Fruit fly (Drosophila melanogaster): ENCODE results near the gene Jhbp4.

Jhbp4 gene

DNA sequence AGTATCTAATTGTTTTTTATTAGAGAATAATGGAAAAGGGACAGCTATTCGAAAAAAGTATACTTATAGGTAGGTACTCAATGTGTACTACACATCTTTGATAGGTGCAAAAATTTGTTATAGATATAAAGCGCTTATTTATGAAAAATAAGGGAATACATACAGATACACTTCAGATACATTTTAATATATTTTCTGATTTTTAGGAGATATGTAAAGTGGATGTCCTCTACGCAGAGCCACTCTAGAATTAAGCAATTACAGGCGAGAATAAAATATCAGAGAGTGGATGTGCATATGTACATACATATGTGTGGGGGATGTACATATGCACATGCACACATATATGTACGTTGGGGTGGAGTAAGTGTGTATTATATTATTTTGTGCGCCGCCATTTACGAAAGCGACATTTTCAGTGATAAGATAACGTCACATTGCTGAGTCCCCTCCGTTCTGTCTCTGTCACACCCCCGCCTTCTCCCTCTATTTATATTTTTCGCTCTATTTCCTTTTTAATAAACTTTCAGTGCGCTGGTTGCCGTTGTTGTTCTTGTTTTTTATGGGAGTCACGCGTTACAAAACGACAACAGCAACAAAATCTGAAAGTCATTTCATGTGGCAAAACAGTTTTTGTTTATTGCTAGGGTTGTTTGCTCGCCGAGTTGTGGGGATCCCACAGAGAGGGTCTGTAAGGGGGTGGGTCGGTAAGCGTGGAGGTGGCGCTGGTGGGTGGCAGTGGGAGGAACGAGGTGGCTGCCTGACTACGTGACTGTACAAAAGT lies 38.4 kb upstream of the Jhbp4 start (continued):
- TF ChIP-seq Mes4 (GFP tag; optimal IDR thresholded peaks at IDR 0.05) (no peak), CG8924 (tag; optimal IDR thresholded peaks at IDR 0.05) (peak; percentile 7), CG6689 (GFP tag; IDR thresholded peaks at IDR 0.05) (no peak), CG32767 (GFP tag; IDR thresholded peaks at IDR 0.05) (0 out of 2 replicates have a peak, but pooled peaks have one; percentile 22), CG12942 (GFP tag; optimal IDR thresholded peaks at IDR 0.05) (no peak), ken (GFP tag; IDR thresholded peaks at IDR 0.05) (no peak), NK7.1 (GFP tag; optimal IDR thresholded peaks at IDR 0.05) (no peak), Rx (GFP tag; IDR thresholded peaks at IDR 0.05) (no peak), vvl (GFP tag; IDR thresholded peaks at IDR 0.05) (no peak; the same call in 1 of the 2 replicates), CG14710 (tag; optimal IDR thresholded peaks at IDR 0.05) (no peak), schlank (tag; optimal IDR thresholded peaks at IDR 0.05) (peak; percentile 27), CG9727 (GFP tag; optimal IDR thresholded peaks at IDR 0.05) (peak; percentile 45), ems (GFP tag; optimal IDR thresholded peaks at IDR 0.05) (no peak), zen2 (GFP tag; IDR thresholded peaks at IDR 0.05; ENCODE audit: partially characterized antibody) (no peak), kni (GFP tag; optimal IDR thresholded peaks at IDR 0.05) (peak; percentile 15), jumu (GFP tag; optimal IDR thresholded peaks at IDR 0.05) (no peak), so (GFP tag; IDR thresholded peaks at IDR 0.05) (no peak), CG15479 (GFP tag; optimal IDR thresholded peaks at IDR 0.05) (no peak), Dek (tag; optimal IDR thresholded peaks at IDR 0.05) (no peak), CG3838 (GFP tag; optimal IDR thresholded peaks at IDR 0.05) (peak; percentile 41), CG7839 (tag; optimal IDR thresholded peaks at IDR 0.05) (no peak), CG31224 (GFP tag; IDR thresholded peaks at IDR 0.05) (no peak), CG10321 (GFP tag; IDR thresholded peaks at IDR 0.05) (no peak), CG8944 (GFP tag; optimal IDR thresholded peaks at IDR 0.05) (no peak), ci (GFP tag; IDR thresholded peaks at IDR 0.05) (0 out of 3 replicates have a peak, but pooled peaks have one; percentile 16), bbx (GFP tag; IDR thresholded peaks at IDR 0.05; ENCODE audit: partially characterized antibody) (no peak), CG4282 (GFP tag; optimal IDR thresholded peaks at IDR 0.05) (no peak), E2f1 (GFP tag; IDR thresholded peaks at IDR 0.05) (no peak), CG30020 (tag; optimal IDR thresholded peaks at IDR 0.05) (no peak), dmrt11E (tag; optimal IDR thresholded peaks at IDR 0.05) (no peak), CG18476 (GFP tag; optimal IDR thresholded peaks at IDR 0.05) (no peak), sna (GFP tag; IDR thresholded peaks at IDR 0.05; ENCODE audit: partially characterized antibody) (no peak), pita (GFP tag; optimal IDR thresholded peaks at IDR 0.05) (no peak), lilli (GFP tag; optimal IDR thresholded peaks at IDR 0.05) (no peak), CG3163 (GFP tag; optimal IDR thresholded peaks at IDR 0.05) (no peak), B-H2 (GFP tag; optimal IDR thresholded peaks at IDR 0.05) (peak; percentile 69), CG10366 (GFP tag; IDR thresholded peaks at IDR 0.05) (no peak), CG2889 (GFP tag; IDR thresholded peaks at IDR 0.05) (no peak), HLH54F (GFP tag; optimal IDR thresholded peaks at IDR 0.05) (no peak), pfk (GFP tag; optimal IDR thresholded peaks at IDR 0.05) (no peak), pb (GFP tag; optimal IDR thresholded peaks at IDR 0.05) (no peak), HLHmδ (GFP tag; optimal IDR thresholded peaks at IDR 0.05) (no peak), Sry-β (GFP tag; optimal IDR thresholded peaks at IDR 0.05) (no peak), CG13894 (tag; optimal IDR thresholded peaks at IDR 0.05) (no peak), CG11247 (GFP tag; IDR thresholded peaks at IDR 0.05) (no peak), Dip2 (GFP tag; IDR thresholded peaks at IDR 0.05) (no peak), CG17802 (tag; optimal IDR thresholded peaks at IDR 0.05) (no peak), CG1233 (GFP tag; optimal IDR thresholded peaks at IDR 0.05) (no peak), eve (GFP tag; optimal IDR thresholded peaks at IDR 0.05) (no peak), CG1024 (GFP tag; IDR thresholded peaks at IDR 0.05) (no peak)
